Worm (Caenorhabditis elegans) whole organism, mixed stage, embryonic: ENCODE measurements around the gene srt-5.

Experiments used
- bed-3 ChIP-seq: fragments of 200-800 bp; sonication (Bioruptor generic); optimal IDR thresholded peaks from 3 replicates; lab custom pipeline; 2018; ENCODE audit warnings: mild to moderate bottlenecking, missing genetic modification characterization, moderate library complexity, missing compliant biosample characterization
- blmp-1 ChIP-seq: fragments of 150-350 bp; optimal IDR thresholded peaks from 2 replicates; lab custom pipeline; 2014; ENCODE audit warnings: missing biosample characterization, missing genetic modification characterization
- ceh-39 ChIP-seq: fragments of 150-350 bp; optimal IDR thresholded peaks from 2 replicates; lab custom pipeline; 2014; ENCODE audit warnings: missing biosample characterization, missing genetic modification characterization
- drap-1 ChIP-seq: fragments of 200-800 bp; sonication (Bioruptor generic); optimal IDR thresholded peaks from 3 replicates; lab custom pipeline; 2018; ENCODE audit warnings: mild to moderate bottlenecking, missing genetic modification characterization, missing compliant biosample characterization
- elt-1 ChIP-seq: sonication (generic microtip); optimal IDR thresholded peaks from 2 replicates; lab custom pipeline; 2017; ENCODE audit warnings: missing genetic modification characterization, mild to moderate bottlenecking, missing compliant biosample characterization, antibody characterized with exemption, moderate library complexity, borderline replicate concordance; ENCODE audit not compliant: insufficient read depth
- hlh-1 ChIP-seq: fragments of 150-350 bp; optimal IDR thresholded peaks from 2 replicates; lab custom pipeline; 2014; ENCODE audit warnings: missing biosample characterization, missing genetic modification reagents, missing genetic modification characterization
- lsy-2 ChIP-seq: fragments of 150-350 bp; optimal IDR thresholded peaks from 2 replicates; lab custom pipeline; 2014; ENCODE audit warnings: missing biosample characterization, missing genetic modification characterization
- nhr-12 ChIP-seq: fragments of 150-350 bp; optimal IDR thresholded peaks from 2 replicates; lab custom pipeline; 2014; ENCODE audit warnings: missing biosample characterization, missing genetic modification characterization
- nhr-28 ChIP-seq: fragments of 150-350 bp; optimal IDR thresholded peaks from 2 replicates; lab custom pipeline; 2014; ENCODE audit warnings: missing biosample characterization, missing genetic modification characterization
- snpc-4 ChIP-seq: fragments of 150-350 bp; optimal IDR thresholded peaks from 2 replicates; lab custom pipeline; 2014; ENCODE audit warnings: missing biosample characterization, missing genetic modification characterization
- tbx-8 ChIP-seq: fragments of 200-800 bp; sonication (Bioruptor generic); optimal IDR thresholded peaks from 2 replicates; lab custom pipeline; 2018; ENCODE audit warnings: mild to moderate bottlenecking, missing genetic modification characterization, moderate library complexity, missing compliant biosample characterization
- unc-62 ChIP-seq: fragments of 150-350 bp; optimal IDR thresholded peaks from 2 replicates; lab custom pipeline; 2014; ENCODE audit warnings: missing biosample characterization, missing genetic modification reagents, missing genetic modification characterization

DNA sequence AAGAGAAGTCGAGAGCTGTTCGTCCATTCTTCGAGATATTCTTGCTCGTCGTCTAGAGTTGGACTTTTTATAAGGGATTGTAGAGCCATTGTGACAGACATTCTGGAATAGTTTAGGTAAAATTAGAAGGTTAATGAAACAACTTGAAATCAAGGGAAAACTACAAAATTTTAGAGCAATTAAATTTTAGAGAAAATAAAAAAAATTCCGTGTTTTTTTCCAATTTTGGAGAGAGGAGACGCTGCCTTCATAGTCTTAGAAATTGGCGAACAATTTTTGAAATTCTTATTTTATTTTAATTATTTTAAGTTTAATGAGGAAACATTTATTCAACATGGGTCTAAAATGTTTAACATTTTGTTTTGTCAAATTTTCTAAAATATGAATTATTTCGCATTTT is 9.1 kb downstream of the srt-5 start, which contains the start of gene C50H11.13:
- TF ChIP-seq hlh-1 (tag; lab: Kevin White, UChicago) = no peak
- TF ChIP-seq tbx-8 (GFP tag; lab: Kevin White, UChicago) = no peak
- TF ChIP-seq nhr-28 = no peak
- TF ChIP-seq elt-1 = no peak
- no peak for TF ChIP-seq unc-62 (GFP tag; lab: Kevin White, UChicago)
- no peak for TF ChIP-seq nhr-12 (tag; lab: Kevin White, UChicago)
- TF ChIP-seq blmp-1 (tag; lab: Kevin White, UChicago) = no peak
- TF ChIP-seq ceh-39 (tag; lab: Kevin White, UChicago) = no peak
- TF ChIP-seq snpc-4 (tag; lab: Kevin White, UChicago) = no peak
- no peak for TF ChIP-seq drap-1
- no peak for TF ChIP-seq lsy-2 (tag; lab: Kevin White, UChicago)
- no peak for TF ChIP-seq bed-3
